Fruit fly (Drosophila melanogaster): Measurements from ENCODE around the gene Shab.

- TF ChIP-seq CTCF (optimal IDR thresholded peaks at IDR 0.05) (no peak), CG8478 (optimal IDR thresholded peaks at IDR 0.05) (no peak)
Measured at dm6 chr3L:2909523-2910042, 14.8 kb downstream of the Shab start.

All from S2 (cell line).